Worm (Caenorhabditis elegans) whole organism, L4 larva: Measurements from ENCODE around the gene F36G9.3.

Source experiments
- D1046.2 ChIP-seq: fragments of 200-800 bp; sonication (Bioruptor generic); IDR thresholded peaks from 2 replicates; pipeline ENCODE4 v1.3.6; 2022; ENCODE audit warnings: missing genetic modification characterization, missing compliant biosample characterization
- F10B5.3 ChIP-seq: sonication (generic microtip); optimal IDR thresholded peaks from 2 replicates; lab custom pipeline; 2016; ENCODE audit warnings: mild to moderate bottlenecking, missing genetic modification characterization, missing compliant biosample characterization
- T20F7.1 ChIP-seq: fragments of 200-800 bp; sonication (Bioruptor generic); optimal IDR thresholded peaks from 2 replicates; lab custom pipeline; 2018; ENCODE audit warnings: mild to moderate bottlenecking, missing genetic modification characterization, missing compliant biosample characterization
- Y105C5A.15 ChIP-seq: fragments of 200-800 bp; sonication (Bioruptor generic); IDR thresholded peaks from 2 replicates; pipeline ENCODE4 v1.3.6; 2022; ENCODE audit warnings: missing genetic modification characterization, missing compliant biosample characterization
- Y75B8A.6 ChIP-seq: fragments of 200-800 bp; sonication (Bioruptor generic); IDR thresholded peaks from 2 replicates; pipeline ENCODE4 v1.3.6; 2022; ENCODE audit warnings: missing genetic modification reagents, missing genetic modification characterization, missing compliant biosample characterization
- aha-1 ChIP-seq: fragments of 150-350 bp; peaks from one replicate; lab custom pipeline; 2014; ENCODE audit warnings: missing biosample characterization, missing genetic modification characterization
- aly-2 ChIP-seq: sonication (generic microtip); optimal IDR thresholded peaks from 2 replicates; lab custom pipeline; 2018; ENCODE audit warnings: missing biosample characterization, missing genetic modification characterization
- ceh-82 ChIP-seq: sonication (generic microtip); optimal IDR thresholded peaks from 2 replicates; lab custom pipeline; 2017; ENCODE audit warnings: missing biosample characterization, missing genetic modification characterization
- cey-2 ChIP-seq: sonication (generic microtip); optimal IDR thresholded peaks from 3 replicates; lab custom pipeline; 2017; ENCODE audit warnings: missing genetic modification characterization, mild to moderate bottlenecking, missing compliant biosample characterization, antibody characterized with exemption, borderline replicate concordance; ENCODE audit not compliant: insufficient read depth
- daf-16 ChIP-seq, 3 experiments: sonication (generic microtip); optimal IDR thresholded peaks; 2 replicates each; lab custom pipeline; 2016 to 2017; ENCODE audit warnings: missing genetic modification characterization in 3 of 3, missing genetic modification reagents in 3 of 3, mild to moderate bottlenecking in 2 of 3, missing compliant biosample characterization in 2 of 3, missing biosample characterization in 1 of 3, moderate library complexity in 1 of 3
- dmd-6 ChIP-seq: fragments of 200-800 bp; sonication (Bioruptor generic); IDR thresholded peaks from 2 replicates; pipeline ENCODE4 v1.3.6; 2022; ENCODE audit warnings: missing genetic modification reagents, missing genetic modification characterization, missing compliant biosample characterization
- dpl-1 ChIP-seq: fragments of 150-350 bp; optimal IDR thresholded peaks from 2 replicates; lab custom pipeline; 2014; ENCODE audit warnings: missing biosample characterization, missing genetic modification reagents, missing genetic modification characterization
- egl-43 ChIP-seq: fragments of 200-800 bp; sonication (Bioruptor generic); IDR thresholded peaks from 2 replicates; pipeline ENCODE4 v1.3.6; 2022; ENCODE audit warnings: missing genetic modification reagents, missing genetic modification characterization, missing compliant biosample characterization
- hlh-11 ChIP-seq: fragments of 200-800 bp; sonication (Bioruptor generic); optimal IDR thresholded peaks from 2 replicates; lab custom pipeline; 2018; ENCODE audit warnings: mild to moderate bottlenecking, missing genetic modification characterization, missing compliant biosample characterization
- lin-13 ChIP-seq: fragments of 150-350 bp; optimal IDR thresholded peaks from 2 replicates; lab custom pipeline; 2014; ENCODE audit warnings: missing biosample characterization, missing genetic modification reagents, missing genetic modification characterization
- lin-39 ChIP-seq: fragments of 150-350 bp; optimal IDR thresholded peaks from 2 replicates; lab custom pipeline; 2014; ENCODE audit warnings: missing biosample characterization, missing genetic modification reagents, missing genetic modification characterization
- lsy-2 ChIP-seq, 2 experiments: fragments of 150-350 bp in 1 of 2; sonication (generic microtip) in 1 of 2; optimal IDR thresholded peaks; 2 replicates each; lab custom pipeline; 2014 to 2017; ENCODE audit warnings: missing biosample characterization in 2 of 2, missing genetic modification characterization in 2 of 2
- mxl-3 ChIP-seq: fragments of 200-800 bp; sonication (Bioruptor generic); optimal IDR thresholded peaks from 2 replicates; lab custom pipeline; 2018; ENCODE audit warnings: mild to moderate bottlenecking, missing genetic modification characterization, missing compliant biosample characterization
- nhr-111 ChIP-seq: fragments of 200-800 bp; sonication (Bioruptor generic); optimal IDR thresholded peaks from 2 replicates; lab custom pipeline; 2018; ENCODE audit warnings: mild to moderate bottlenecking, missing genetic modification characterization, missing compliant biosample characterization
- nhr-28 ChIP-seq: fragments of 150-350 bp; optimal IDR thresholded peaks from 2 replicates; lab custom pipeline; 2014; ENCODE audit warnings: missing biosample characterization, missing genetic modification characterization
- nhr-48 ChIP-seq: sonication (generic microtip); optimal IDR thresholded peaks from 2 replicates; lab custom pipeline; 2016; ENCODE audit warnings: mild to moderate bottlenecking, missing genetic modification characterization, missing compliant biosample characterization
- nhr-77 ChIP-seq: fragments of 150-350 bp; optimal IDR thresholded peaks from 2 replicates; lab custom pipeline; 2014; ENCODE audit warnings: missing biosample characterization, missing genetic modification characterization
- php-3 ChIP-seq: fragments of 200-800 bp; sonication (Bioruptor generic); IDR thresholded peaks from 2 replicates; pipeline ENCODE4 v1.3.6; 2022; ENCODE audit warnings: missing genetic modification reagents, missing genetic modification characterization, missing compliant biosample characterization
- pqm-1 ChIP-seq: sonication (generic microtip); optimal IDR thresholded peaks from 2 replicates; lab custom pipeline; 2017; ENCODE audit warnings: missing biosample characterization, missing genetic modification characterization
- saeg-2 ChIP-seq: fragments of 200-800 bp; sonication (Bioruptor generic); IDR thresholded peaks from 2 replicates; pipeline ENCODE4 v1.3.6; 2022; ENCODE audit warnings: missing genetic modification reagents, missing genetic modification characterization, missing compliant biosample characterization
- spr-3 ChIP-seq: fragments of 200-800 bp; sonication (Bioruptor generic); optimal IDR thresholded peaks from 2 replicates; lab custom pipeline; 2018; ENCODE audit warnings: mild to moderate bottlenecking, missing genetic modification characterization, missing compliant biosample characterization
- tra-1 ChIP-seq: fragments of 200-800 bp; sonication (Bioruptor generic); IDR thresholded peaks from 2 replicates; pipeline ENCODE4 v1.3.6; 2022; ENCODE audit warnings: missing genetic modification reagents, missing genetic modification characterization, missing compliant biosample characterization
- zag-1 ChIP-seq: fragments of 150-350 bp; optimal IDR thresholded peaks from 2 replicates; lab custom pipeline; 2014; ENCODE audit warnings: missing biosample characterization, missing genetic modification characterization

F36G9.3 gene

ce11 chrV:15972484-15972883 lies 15.3 kb downstream of the F36G9.3 start, which contains the start of gene sru-23:
Gene sru-23 (minus strand): TSS chrV:15972584.
- no peak for TF ChIP-seq dpl-1 (GFP tag; lab: Kevin White, UChicago)

- TF ChIP-seq aha-1 (peak; percentile 4), aly-2 (tag; lab: Kevin White, UChicago) (no peak)
Observed at ce11 chrV:15974836-15975235, 17.6 kb downstream of the F36G9.3 start, which contains the start of gene sru-22. Gene sru-22 (minus strand): TSS chrV:15974936.

ce11 chrV:15975845-15976244 lies 18.6 kb downstream of the F36G9.3 start, which contains the start of gene clec-232:
Gene clec-232 (plus strand): TSS chrV:15976145.
- TF ChIP-seq lsy-2 (tag; optimal IDR thresholded peaks at IDR 0.05; lab: Kevin White, UChicago) = no peak
- TF ChIP-seq pqm-1 (tag; lab: Kevin White, UChicago) = no peak
- no peak for TF ChIP-seq egl-43
- TF ChIP-seq nhr-77 (tag; lab: Kevin White, UChicago) = no peak
- TF ChIP-seq T20F7.1 (GFP tag; lab: Kevin White, UChicago) = no peak
- no peak for TF ChIP-seq daf-16 (GFP tag; optimal IDR thresholded peaks at IDR 0.05; lab: Kevin White, UChicago)
- no peak for TF ChIP-seq daf-16 (tag; optimal IDR thresholded peaks at IDR 0.05; lab: Kevin White, UChicago)

ce11 chrV:15978232-15978764 lies 21.1 kb downstream of the F36G9.3 start, which contains the start of gene oac-20:
Gene oac-20 (plus strand): TSS chrV:15978714.
- TF ChIP-seq nhr-77 (tag; lab: Kevin White, UChicago) (peak; percentile 61), nhr-48 (tag; lab: Kevin White, UChicago) (peak; percentile 16), pqm-1 (tag; lab: Kevin White, UChicago) (peak; percentile 90), dmd-6 (GFP tag; lab: Robert Waterston, UW) (peak; percentile 96), spr-3 (GFP tag; lab: Kevin White, UChicago) (no peak), zag-1 (no peak), php-3 (GFP tag; lab: Robert Waterston, UW) (peak; percentile 66), tra-1 (GFP tag; lab: Robert Waterston, UW) (0 out of 2 replicates have a peak, but pooled peaks have one; percentile 58)

- peak; percentile 21 for TF ChIP-seq nhr-77 (tag; lab: Kevin White, UChicago)
- peak; percentile 48 for TF ChIP-seq nhr-28 (tag; lab: Kevin White, UChicago)
- TF ChIP-seq lin-13 (GFP tag; lab: Kevin White, UChicago) = peak; percentile 22
- no peak for TF ChIP-seq lin-39 (tag; lab: Kevin White, UChicago)
- no peak for TF ChIP-seq Y75B8A.6 (GFP tag; lab: Robert Waterston, UW)
- TF ChIP-seq hlh-11 = peak; percentile 21
- no peak for TF ChIP-seq cey-2 (tag; lab: Kevin White, UChicago)
- no peak for TF ChIP-seq nhr-111 (GFP tag; lab: Kevin White, UChicago)
- TF ChIP-seq egl-43 = no peak
- no peak for TF ChIP-seq daf-16 (GFP tag; optimal IDR thresholded peaks at IDR 0.05; lab: Kevin White, UChicago)
- peak; percentile 72 for TF ChIP-seq daf-16 (tag; optimal IDR thresholded peaks at IDR 0.05; lab: Kevin White, UChicago)
- no peak for TF ChIP-seq F10B5.3
- no peak for TF ChIP-seq php-3 (GFP tag; lab: Robert Waterston, UW)
- TF ChIP-seq saeg-2 = no peak
- peak; percentile 41 for TF ChIP-seq dmd-6 (GFP tag; lab: Robert Waterston, UW)
- peak; percentile 34 for TF ChIP-seq pqm-1 (tag; lab: Kevin White, UChicago)
- TF ChIP-seq Y105C5A.15 (GFP tag; lab: Robert Waterston, UW) = no peak
- no peak for TF ChIP-seq ceh-82 (tag; lab: Kevin White, UChicago)
- no peak for TF ChIP-seq D1046.2 (GFP tag; lab: Robert Waterston, UW)
- TF ChIP-seq, all 104 proteins: peak for 7
Observed at ce11 chrV:15982733-15983344, 25.6 kb downstream of the F36G9.3 start, which contains the start of the genes fbxa-99 and F36G9.13. Gene fbxa-99 (minus strand): TSS chrV:15982854. Gene F36G9.13 (plus strand): TSS chrV:15983294.

ce11 chrV:15988074-15988473 lies 30.9 kb downstream of the F36G9.3 start, which contains the start of gene F36G9.15:
Gene F36G9.15 (minus strand): TSS chrV:15988174.
- TF ChIP-seq aha-1 (peak; percentile 15), mxl-3 (GFP tag; lab: Kevin White, UChicago) (no peak)
